Worm (Caenorhabditis elegans) whole organism, L1 larva: Measurements from ENCODE around the gene F40F8.5.
A peak's percentile ranks its signal among the peaks of the same experiment; 100 is the strongest.

Experiments
- C04F5.9 ChIP-seq: sonication (generic microtip); optimal IDR thresholded peaks from 2 replicates; lab custom pipeline; 2016; ENCODE audit warnings: missing genetic modification characterization, missing compliant biosample characterization
- aha-1 ChIP-seq: fragments of 150-350 bp; optimal IDR thresholded peaks from 2 replicates; lab custom pipeline; 2014; ENCODE audit warnings: missing biosample characterization, missing genetic modification characterization
- blmp-1 ChIP-seq: fragments of 150-350 bp; optimal IDR thresholded peaks from 2 replicates; lab custom pipeline; 2014; ENCODE audit warnings: missing biosample characterization, missing genetic modification characterization
- ceh-8 ChIP-seq: fragments of 200-800 bp; sonication (Bioruptor generic); optimal IDR thresholded peaks from 2 replicates; lab custom pipeline; 2018; ENCODE audit warnings: mild to moderate bottlenecking, missing genetic modification characterization, moderate library complexity, missing compliant biosample characterization
- ceh-88 ChIP-seq: fragments of 200-800 bp; sonication (Bioruptor generic); IDR thresholded peaks from 2 replicates; pipeline ENCODE4 v1.3.6; 2022; ENCODE audit warnings: missing genetic modification characterization, missing compliant biosample characterization
- ceh-90 ChIP-seq: sonication (generic microtip); optimal IDR thresholded peaks from 2 replicates; lab custom pipeline; 2016; ENCODE audit warnings: missing genetic modification characterization, missing compliant biosample characterization
- dsc-1 ChIP-seq: sonication (generic microtip); optimal IDR thresholded peaks from 2 replicates; lab custom pipeline; 2016; ENCODE audit warnings: mild to moderate bottlenecking, missing genetic modification characterization, missing compliant biosample characterization
- efl-1 ChIP-seq, 4 experiments: fragments of 150-350 bp; optimal IDR thresholded peaks in 3 of 4; peaks in 1 of 4; 1 replicate in 1 of 4; 2 replicates in 3 of 4; lab custom pipeline; 2014; ENCODE audit warnings: missing biosample characterization in 2 of 4, missing genetic modification characterization in 2 of 4, missing genetic modification reagents in 2 of 4
- egl-27 ChIP-seq, 2 experiments: fragments of 150-350 bp in 1 of 2; sonication (generic microtip); optimal IDR thresholded peaks; 3 replicates each; lab custom pipeline; 2017 to 2018; ENCODE audit warnings: missing biosample characterization in 2 of 2, missing genetic modification characterization in 2 of 2, missing genetic modification reagents in 2 of 2
- elt-2 ChIP-seq: sonication (generic microtip); optimal IDR thresholded peaks from 2 replicates; lab custom pipeline; 2016; ENCODE audit warnings: missing genetic modification characterization, mild to moderate bottlenecking, inconsistent platforms, missing compliant biosample characterization, missing genetic modification reagents
- elt-3 ChIP-seq, 6 experiments: fragments of 150-350 bp in 1 of 6; sonication (generic microtip); optimal IDR thresholded peaks; 2 replicates each; lab custom pipeline; 2017 to 2018; ENCODE audit warnings: missing biosample characterization in 6 of 6, missing genetic modification characterization in 6 of 6, inconsistent platforms in 1 of 6
- ets-5 ChIP-seq: fragments of 200-800 bp; sonication (Bioruptor generic); IDR thresholded peaks from 2 replicates; pipeline ENCODE4 v1.3.6; 2022; ENCODE audit warnings: missing genetic modification characterization, missing compliant biosample characterization
- grh-1 ChIP-seq: fragments of 200-800 bp; sonication (Bioruptor generic); IDR thresholded peaks from 2 replicates; pipeline ENCODE4 v1.3.6; 2022; ENCODE audit warnings: missing genetic modification reagents, missing genetic modification characterization, missing compliant biosample characterization
- hlh-17 ChIP-seq: fragments of 200-800 bp; sonication (Bioruptor generic); optimal IDR thresholded peaks from 2 replicates; lab custom pipeline; 2018; ENCODE audit warnings: missing genetic modification characterization, mild to moderate bottlenecking, missing compliant biosample characterization, moderate library complexity, borderline replicate concordance
- hlh-4 ChIP-seq: sonication (generic microtip); optimal IDR thresholded peaks from 2 replicates; lab custom pipeline; 2016; ENCODE audit warnings: mild to moderate bottlenecking, missing genetic modification characterization, missing compliant biosample characterization
- hpl-2 ChIP-seq: fragments of 150-350 bp; optimal IDR thresholded peaks from 2 replicates; lab custom pipeline; 2014; ENCODE audit warnings: missing biosample characterization, missing genetic modification reagents, missing genetic modification characterization
- lin-13 ChIP-seq: fragments of 150-350 bp; optimal IDR thresholded peaks from 2 replicates; lab custom pipeline; 2014; ENCODE audit warnings: missing biosample characterization, missing genetic modification reagents, missing genetic modification characterization
- lin-14 ChIP-seq: fragments of 200-800 bp; sonication (Bioruptor generic); optimal IDR thresholded peaks from 2 replicates; lab custom pipeline; 2018; ENCODE audit warnings: mild to moderate bottlenecking, missing genetic modification characterization, moderate library complexity, missing compliant biosample characterization
- lin-15B ChIP-seq: fragments of 150-350 bp; sonication (generic microtip); optimal IDR thresholded peaks from 3 replicates; lab custom pipeline; 2014; ENCODE audit warnings: missing biosample characterization, missing genetic modification characterization
- lin-35 ChIP-seq, 2 experiments: fragments of 150-350 bp; optimal IDR thresholded peaks; 2 replicates each; lab custom pipeline; 2014; ENCODE audit warnings: missing biosample characterization in 2 of 2, missing genetic modification characterization in 2 of 2, missing genetic modification reagents in 2 of 2
- lir-3 ChIP-seq: sonication (generic microtip); optimal IDR thresholded peaks from 2 replicates; lab custom pipeline; 2016; ENCODE audit warnings: mild to moderate bottlenecking, missing genetic modification characterization, moderate library complexity, missing compliant biosample characterization; ENCODE audit not compliant: poor library complexity
- mab-9 ChIP-seq: fragments of 200-800 bp; sonication (Bioruptor generic); IDR thresholded peaks from 2 replicates; pipeline ENCODE4 v1.3.6; 2022; ENCODE audit warnings: missing genetic modification reagents, missing genetic modification characterization, missing compliant biosample characterization
- nhr-19 ChIP-seq: fragments of 200-800 bp; sonication (Bioruptor generic); conservative IDR thresholded peaks from 2 replicates; pipeline ENCODE4 v1.3.6; 2022; ENCODE audit warnings: missing genetic modification characterization, missing compliant biosample characterization
- nhr-20 ChIP-seq: sonication (generic microtip); optimal IDR thresholded peaks from 2 replicates; lab custom pipeline; 2016; ENCODE audit warnings: mild to moderate bottlenecking, missing genetic modification characterization, missing compliant biosample characterization
- nhr-237 ChIP-seq: fragments of 150-350 bp; optimal IDR thresholded peaks from 2 replicates; lab custom pipeline; 2014; ENCODE audit warnings: missing biosample characterization, missing genetic modification characterization
- nhr-71 ChIP-seq: sonication (generic microtip); optimal IDR thresholded peaks from 2 replicates; lab custom pipeline; 2016; ENCODE audit warnings: mild to moderate bottlenecking, missing genetic modification characterization, moderate library complexity, missing compliant biosample characterization
- nhr-77 ChIP-seq: fragments of 150-350 bp; optimal IDR thresholded peaks from 2 replicates; lab custom pipeline; 2014; ENCODE audit warnings: missing biosample characterization, missing genetic modification characterization
- nhr-85 ChIP-seq: sonication (generic microtip); peaks from one replicate; lab custom pipeline; 2016; ENCODE audit warnings: missing genetic modification characterization, inconsistent platforms, missing compliant biosample characterization
- pag-3 ChIP-seq: sonication (generic microtip); optimal IDR thresholded peaks from 2 replicates; lab custom pipeline; 2017; ENCODE audit warnings: missing genetic modification characterization, mild to moderate bottlenecking, missing compliant biosample characterization, antibody characterized with exemption, borderline replicate concordance; ENCODE audit not compliant: insufficient read depth
- pax-3 ChIP-seq: fragments of 200-800 bp; sonication (Bioruptor generic); optimal IDR thresholded peaks from 2 replicates; lab custom pipeline; 2018; ENCODE audit warnings: mild to moderate bottlenecking, missing genetic modification characterization, moderate library complexity, missing compliant biosample characterization
- pqm-1 ChIP-seq: sonication (generic microtip); optimal IDR thresholded peaks from 3 replicates; lab custom pipeline; 2017; ENCODE audit warnings: missing biosample characterization, missing genetic modification characterization
- rnt-1 ChIP-seq: sonication (generic microtip); optimal IDR thresholded peaks from 2 replicates; lab custom pipeline; 2016; ENCODE audit warnings: mild to moderate bottlenecking, missing genetic modification characterization, moderate library complexity, missing compliant biosample characterization
- snu-23 ChIP-seq: sonication (generic microtip); optimal IDR thresholded peaks from 2 replicates; lab custom pipeline; 2016; ENCODE audit warnings: missing genetic modification characterization, missing compliant biosample characterization
- sptf-1 ChIP-seq: fragments of 150-350 bp; optimal IDR thresholded peaks from 2 replicates; lab custom pipeline; 2014; ENCODE audit warnings: missing biosample characterization, missing genetic modification characterization
- sup-37 ChIP-seq: fragments of 200-800 bp; sonication (Bioruptor generic); optimal IDR thresholded peaks from 2 replicates; lab custom pipeline; 2018; ENCODE audit warnings: mild to moderate bottlenecking, missing genetic modification characterization, missing compliant biosample characterization
- tlp-1 ChIP-seq: fragments of 150-350 bp; optimal IDR thresholded peaks from 2 replicates; lab custom pipeline; 2014; ENCODE audit warnings: missing biosample characterization, missing genetic modification characterization
- unc-130 ChIP-seq: fragments of 150-350 bp; optimal IDR thresholded peaks from 2 replicates; lab custom pipeline; 2017; ENCODE audit warnings: missing biosample characterization, missing genetic modification characterization, inconsistent platforms
- unc-62 ChIP-seq: fragments of 150-350 bp; optimal IDR thresholded peaks from 2 replicates; lab custom pipeline; 2014; ENCODE audit warnings: missing biosample characterization, missing genetic modification reagents, missing genetic modification characterization
- unc-86 ChIP-seq: sonication (generic microtip); optimal IDR thresholded peaks from 2 replicates; lab custom pipeline; 2016; ENCODE audit warnings: missing genetic modification characterization, missing compliant biosample characterization
- zag-1 ChIP-seq: fragments of 150-350 bp; optimal IDR thresholded peaks from 2 replicates; lab custom pipeline; 2014; ENCODE audit warnings: missing biosample characterization, missing genetic modification characterization
- ztf-11 ChIP-seq, 2 experiments: sonication (generic microtip); optimal IDR thresholded peaks; 2 replicates each; lab custom pipeline; 2016 to 2017; ENCODE audit warnings: missing genetic modification characterization in 2 of 2, missing biosample characterization in 1 of 2, missing compliant biosample characterization in 1 of 2

Gene F40F8.5

DNA sequence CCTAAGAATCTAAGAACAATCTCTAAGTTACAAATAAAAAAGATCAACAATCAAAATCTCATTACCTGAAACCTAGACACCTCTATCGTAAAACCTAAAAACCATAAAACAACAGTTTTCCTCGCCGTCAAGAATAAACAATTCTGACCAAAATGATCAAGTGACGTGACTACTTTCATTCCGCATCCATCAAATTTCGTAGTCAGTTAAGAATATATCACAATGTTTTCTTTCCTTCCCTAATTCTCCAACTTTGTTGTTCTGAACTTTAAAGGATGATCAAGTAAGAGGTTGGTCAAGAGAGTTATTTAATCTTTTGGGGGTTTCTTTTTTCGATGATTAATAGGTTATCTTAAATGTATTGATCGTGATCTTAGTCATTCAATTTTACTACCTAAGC, 28.6 kb upstream of the F40F8.5 start:
- TF ChIP-seq rnt-1 (no peak), elt-2 (no peak), lir-3 (tag; lab: Kevin White, UChicago) (no peak), efl-1 (optimal IDR thresholded peaks at IDR 0.05; lab: Kevin White, UChicago) (no peak), efl-1 (GFP tag; optimal IDR thresholded peaks at IDR 0.05 in 1 of 2; lab: Kevin White, UChicago) (peak in 1 of 2 experiments; percentile 40), lin-14 (GFP tag; lab: Kevin White, UChicago) (peak; percentile 41), blmp-1 (tag; lab: Kevin White, UChicago) (peak; percentile 81), nhr-85 (peak; percentile 75), egl-27 (tag; optimal IDR thresholded peaks at IDR 0.05; lab: Kevin White, UChicago) (no peak), tlp-1 (tag; lab: Kevin White, UChicago) (no peak), dsc-1 (tag; lab: Kevin White, UChicago) (no peak), lin-13 (no peak), ztf-11 (tag; optimal IDR thresholded peaks at IDR 0.05; lab: Kevin White, UChicago) (no peak), unc-130 (tag; lab: Kevin White, UChicago) (no peak), lin-35 (GFP tag; optimal IDR thresholded peaks at IDR 0.05; lab: Kevin White, UChicago) (peak in 1 of 2 experiments; percentile 20), elt-3 (tag; optimal IDR thresholded peaks at IDR 0.05; lab: Kevin White, UChicago) (peak in 2 of 6 experiments; percentile 54 to 90), C04F5.9 (no peak), unc-86 (tag; lab: Kevin White, UChicago) (no peak), nhr-237 (tag; lab: Kevin White, UChicago) (no peak), ceh-90 (tag; lab: Kevin White, UChicago) (no peak), hlh-17 (no peak), pax-3 (tag; lab: Kevin White, UChicago) (no peak), nhr-71 (peak; percentile 40), nhr-19 (GFP tag; lab: Robert Waterston, UW) (0 out of 2 replicates have a peak, but pooled peaks have one; percentile 2), sup-37 (GFP tag; lab: Kevin White, UChicago) (no peak), pag-3 (tag; lab: Kevin White, UChicago) (no peak), unc-62 (no peak), hpl-2 (GFP tag; lab: Kevin White, UChicago) (no peak), ceh-88 (GFP tag; lab: Robert Waterston, UW) (no peak), ceh-8 (GFP tag; lab: Kevin White, UChicago) (no peak), hlh-4 (no peak), mab-9 (no peak), snu-23 (GFP tag; lab: Kevin White, UChicago) (peak; percentile 6), zag-1 (tag; lab: Kevin White, UChicago) (no peak), nhr-20 (tag; lab: Kevin White, UChicago) (peak; percentile 54), grh-1 (no peak), pqm-1 (tag; lab: Kevin White, UChicago) (no peak)

DNA sequence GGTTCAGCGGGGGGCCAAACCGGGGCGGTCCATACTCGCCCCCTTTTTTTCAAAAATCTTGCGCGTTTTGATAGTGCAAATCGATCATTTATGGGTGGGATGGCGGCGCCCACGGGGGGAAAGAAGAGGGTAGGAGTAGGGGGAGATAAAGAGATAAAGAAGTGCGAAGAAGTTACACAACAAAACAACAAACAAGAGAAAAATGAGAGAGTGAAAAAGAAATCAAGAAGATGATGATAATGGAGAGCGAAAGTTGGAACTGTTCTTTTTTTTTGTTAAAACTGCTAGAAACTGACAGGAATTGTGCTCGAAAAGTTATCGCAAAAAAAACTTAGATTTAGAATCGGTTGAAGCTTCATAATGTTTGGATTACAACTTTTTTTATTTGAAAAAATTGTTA, 27.7 kb upstream of the F40F8.5 start, which contains the start of gene ptr-13:
TSS of gene ptr-13 (minus strand) at position 92 of the 400 bp plus-strand sequence.
- TF ChIP-seq sptf-1 (tag; lab: Kevin White, UChicago), result no peak
- peak in 2 of 6 experiments; percentile 2 to 54 for TF ChIP-seq elt-3 (tag; optimal IDR thresholded peaks at IDR 0.05; lab: Kevin White, UChicago)
- peak; percentile 79 for TF ChIP-seq blmp-1 (tag; lab: Kevin White, UChicago)
- no peak for TF ChIP-seq aha-1
- no peak for TF ChIP-seq nhr-77
- no peak for TF ChIP-seq hlh-4
- TF ChIP-seq ets-5, result no peak
- TF ChIP-seq lin-15B (tag; lab: Kevin White, UChicago), result no peak
